Worm (Caenorhabditis elegans): ENCODE results near the gene rrsr-1.

Gene rrsr-1

ce11 chrV:14411989-14412388 lies 12.8 kb downstream of the rrsr-1 start (continued):
- TF ChIP-seq ceh-79 (tag; optimal IDR thresholded peaks at IDR 0.05): peak; percentile 12
- peak; percentile 0 for TF ChIP-seq tlf-1 (GFP tag; optimal IDR thresholded peaks at IDR 0.05)
- no peak for TF ChIP-seq ztf-28 (GFP tag; IDR thresholded peaks at IDR 0.05)
- TF ChIP-seq cebp-1 (GFP tag; IDR thresholded peaks at IDR 0.05): no peak; the same call in 1 of the 2 replicates
- TF ChIP-seq cebp-1 (tag; optimal IDR thresholded peaks at IDR 0.05): peak; percentile 31
- TF ChIP-seq die-1 (tag; optimal IDR thresholded peaks at IDR 0.05): peak; percentile 29

- TF ChIP-seq snpc-4 (GFP tag; optimal IDR thresholded peaks at IDR 0.05): no peak
- peak in 2 of 4 experiments; percentile 85 for TF ChIP-seq snpc-4 (tag; optimal IDR thresholded peaks at IDR 0.05)
- TF ChIP-seq cebp-2 (GFP tag; IDR thresholded peaks at IDR 0.05): 0 out of 2 replicates have a peak, but pooled peaks have one; percentile 13
- TF ChIP-seq hmg-20 (GFP tag; IDR thresholded peaks at IDR 0.05): no peak
- TF ChIP-seq attf-6 (GFP tag; IDR thresholded peaks at IDR 0.05): no peak
- TF ChIP-seq cebp-1 (GFP tag; IDR thresholded peaks at IDR 0.05): no peak
- peak; percentile 87 for TF ChIP-seq cebp-1 (tag; optimal IDR thresholded peaks at IDR 0.05)
These were observed 14.9 kb downstream of the rrsr-1 start for ce11 chrV:14409905-14410304.

ce11 chrV:14408774-14409173 lies 16.0 kb downstream of the rrsr-1 start, which contains the start of gene gnrr-2:
Gene gnrr-2 (plus strand): TSS chrV:14409074.
- TF ChIP-seq lin-40 (tag; optimal IDR thresholded peaks at IDR 0.05) (no peak), tlf-1 (GFP tag; optimal IDR thresholded peaks at IDR 0.05) (no peak), hrde-1 (tag; optimal IDR thresholded peaks at IDR 0.05; ENCODE audit: borderline replicate concordance) (no peak), egl-18 (GFP tag; IDR thresholded peaks at IDR 0.05) (no peak), dpff-1 (tag; optimal IDR thresholded peaks at IDR 0.05) (no peak), F49E8.2 (tag; optimal IDR thresholded peaks at IDR 0.05; ENCODE audit: insufficient read depth) (no peak), madf-3 (GFP tag; IDR thresholded peaks at IDR 0.05) (no peak), aptf-2 (GFP tag; conservative IDR thresholded peaks at IDR 0.05) (no peak), attf-3 (GFP tag; conservative IDR thresholded peaks at IDR 0.05) (no peak), attf-5 (GFP tag; optimal IDR thresholded peaks at IDR 0.05) (no peak), F10E7.11 (tag; optimal IDR thresholded peaks at IDR 0.05) (no peak), madf-8 (GFP tag; conservative IDR thresholded peaks at IDR 0.05) (no peak), B0019.2 (GFP tag; conservative IDR thresholded peaks at IDR 0.05) (no peak)

- TF ChIP-seq let-607 (tag; optimal IDR thresholded peaks at IDR 0.05) (no peak), K11D2.4 (GFP tag; IDR thresholded peaks at IDR 0.05) (no peak), ekl-4 (GFP tag; IDR thresholded peaks at IDR 0.05) (no peak), hmg-20 (GFP tag; IDR thresholded peaks at IDR 0.05) (no peak), F39B2.1 (GFP tag; IDR thresholded peaks at IDR 0.05) (no peak), lin-26 (GFP tag; IDR thresholded peaks at IDR 0.05) (no peak), madf-3 (GFP tag; IDR thresholded peaks at IDR 0.05) (no peak), Y53G8AR.9 (GFP tag; conservative IDR thresholded peaks at IDR 0.05) (no peak), bed-2 (GFP tag; IDR thresholded peaks at IDR 0.05) (no peak), mel-28 (tag; optimal IDR thresholded peaks at IDR 0.05; ENCODE audit: borderline replicate concordance) (no peak), ceh-40 (GFP tag; IDR thresholded peaks at IDR 0.05) (no peak), C06A6.2 (GFP tag; conservative IDR thresholded peaks at IDR 0.05) (no peak), F23B12.7 (tag; optimal IDR thresholded peaks at IDR 0.05; ENCODE audit: insufficient read depth) (no peak), atf-7 (tag; optimal IDR thresholded peaks at IDR 0.05) (no peak), F57A8.1 (GFP tag; optimal IDR thresholded peaks at IDR 0.05) (no peak), ztf-26 (tag; optimal IDR thresholded peaks at IDR 0.05) (no peak), F55B11.4 (tag; optimal IDR thresholded peaks at IDR 0.05; ENCODE audit: borderline replicate concordance, insufficient read depth) (no peak)
These were observed 19.2 kb downstream of the rrsr-1 start for ce11 chrV:14405647-14406046.
